Fruit fly (Drosophila melanogaster) whole organism, pupa: Measurements from ENCODE around the gene CG15219.

Experiments
- CG10348 ChIP-seq: fragments of 200-800 bp; sonication (Bioruptor generic); IDR thresholded peaks from 2 replicates; pipeline ENCODE4 v1.3.6; 2022; ENCODE audit warnings: missing biosample characterization, missing genetic modification characterization
- CG12605 ChIP-seq: fragments of 200-800 bp; sonication (Bioruptor generic); IDR thresholded peaks from 2 replicates; pipeline ENCODE4 v1.3.6; 2022; ENCODE audit warnings: missing biosample characterization, missing genetic modification characterization
- CG14655 ChIP-seq: fragments of 200-800 bp; sonication (Bioruptor generic); optimal IDR thresholded peaks from 3 replicates; lab custom pipeline; 2017; ENCODE audit warnings: mild to moderate bottlenecking, missing biosample characterization, missing genetic modification reagents, missing genetic modification characterization
- CG15710 ChIP-seq: fragments of 200-800 bp; sonication (Bioruptor generic); optimal IDR thresholded peaks from 2 replicates; lab custom pipeline; 2018; ENCODE audit warnings: missing biosample characterization, mild to moderate bottlenecking, missing genetic modification characterization, moderate library complexity
- CG17806 ChIP-seq: fragments of 200-800 bp; sonication (Bioruptor generic); optimal IDR thresholded peaks from 2 replicates; lab custom pipeline; 2018; ENCODE audit warnings: missing biosample characterization, mild to moderate bottlenecking, missing genetic modification characterization, moderate library complexity
- CG32121 ChIP-seq: fragments of 200-800 bp; sonication (Bioruptor generic); IDR thresholded peaks from 2 replicates; pipeline ENCODE4 v1.3.6; 2022; ENCODE audit warnings: missing biosample characterization, missing genetic modification characterization
- CG34367 ChIP-seq: fragments of 200-800 bp; sonication (Bioruptor generic); optimal IDR thresholded peaks from 2 replicates; lab custom pipeline; 2018; ENCODE audit warnings: missing biosample characterization, mild to moderate bottlenecking, missing genetic modification characterization
- CG4496 ChIP-seq: fragments of 200-800 bp; sonication (Bioruptor generic); IDR thresholded peaks from 3 replicates; pipeline ENCODE4 v1.3.6; 2022; ENCODE audit warnings: missing biosample characterization, missing genetic modification characterization
- CG8159 ChIP-seq: fragments of 200-800 bp; sonication (Bioruptor generic); optimal IDR thresholded peaks from 3 replicates; lab custom pipeline; 2018; ENCODE audit warnings: missing biosample characterization, mild to moderate bottlenecking, missing genetic modification characterization, moderate library complexity
- CG8301 ChIP-seq: fragments of 200-800 bp; sonication (Bioruptor generic); optimal IDR thresholded peaks from 2 replicates; lab custom pipeline; 2018; ENCODE audit warnings: missing biosample characterization, mild to moderate bottlenecking, missing genetic modification characterization
- CG9948 ChIP-seq: fragments of 200-800 bp; sonication (Bioruptor generic); optimal IDR thresholded peaks from 2 replicates; lab custom pipeline; 2018; ENCODE audit warnings: missing biosample characterization, mild to moderate bottlenecking, missing genetic modification characterization, moderate library complexity
- D1 ChIP-seq: fragments of 200-800 bp; sonication (Bioruptor generic); optimal IDR thresholded peaks from 2 replicates; lab custom pipeline; 2018; ENCODE audit warnings: missing biosample characterization, mild to moderate bottlenecking, missing genetic modification characterization, moderate library complexity
- EcR ChIP-seq: fragments of 200-800 bp; sonication (Bioruptor generic); optimal IDR thresholded peaks from 3 replicates; lab custom pipeline; 2019; ENCODE audit warnings: missing biosample characterization, missing genetic modification characterization, mild to moderate bottlenecking, moderate library complexity, missing genetic modification reagents
- Ets98B ChIP-seq: fragments of 200-800 bp; sonication (Bioruptor generic); IDR thresholded peaks from 2 replicates; pipeline ENCODE4 v1.3.6; 2022; ENCODE audit warnings: missing biosample characterization, missing genetic modification characterization
- Pif1A ChIP-seq: fragments of 200-800 bp; sonication (Bioruptor generic); optimal IDR thresholded peaks from 3 replicates; lab custom pipeline; 2016; ENCODE audit warnings: missing biosample characterization, missing genetic modification characterization
- Pif1B ChIP-seq: fragments of 200-800 bp; sonication (Bioruptor generic); optimal IDR thresholded peaks from 3 replicates; lab custom pipeline; 2016; ENCODE audit warnings: missing biosample characterization, missing genetic modification characterization
- Snoo ChIP-seq: fragments of 200-800 bp; sonication (Bioruptor generic); optimal IDR thresholded peaks from 3 replicates; lab custom pipeline; 2017; ENCODE audit warnings: missing biosample characterization, mild to moderate bottlenecking, missing genetic modification characterization, inconsistent platforms
- fd96Ca ChIP-seq: fragments of 200-800 bp; sonication (Bioruptor generic); IDR thresholded peaks from 3 replicates; pipeline ENCODE4 v1.3.6; 2022; ENCODE audit warnings: missing biosample characterization, missing genetic modification characterization
- gl ChIP-seq: fragments of 200-800 bp; sonication (Bioruptor generic); optimal IDR thresholded peaks from 2 replicates; lab custom pipeline; 2018; ENCODE audit warnings: missing biosample characterization, mild to moderate bottlenecking, missing genetic modification characterization
- rn ChIP-seq: fragments of 200-800 bp; sonication (Bioruptor generic); IDR thresholded peaks from 2 replicates; pipeline ENCODE4 v1.3.6; 2022; ENCODE audit warnings: missing biosample characterization, missing genetic modification characterization

Gene CG15219

dm6 chr2L:22144127-22144526 is 38.8 kb upstream of the CG15219 start:
- peak; percentile 5; the same call in 1 of the 2 replicates for TF ChIP-seq Ets98B
- TF ChIP-seq CG17806, result no peak

dm6 chr2L:22142696-22143176 is 37.4 kb upstream of the CG15219 start:
- TF ChIP-seq Ets98B, result no peak
- no peak for TF ChIP-seq Pif1A (GFP tag; lab: Kevin White, UChicago)

dm6 chr2L:22139960-22140359 is 34.6 kb upstream of the CG15219 start:
- no peak for TF ChIP-seq CG32121 (GFP tag; lab: Robert Waterston, UW)
- no peak for TF ChIP-seq Pif1A (GFP tag; lab: Kevin White, UChicago)

dm6 chr2L:22139354-22139753 is 34.0 kb upstream of the CG15219 start:
- TF ChIP-seq D1 (tag; lab: Kevin White, UChicago) (peak; percentile 15), gl (tag; lab: Kevin White, UChicago) (no peak)

- no peak for TF ChIP-seq fd96Ca
- no peak for TF ChIP-seq gl (tag; lab: Kevin White, UChicago)
- peak; percentile 57 for TF ChIP-seq EcR (GFP tag; lab: Kevin White, UChicago)
- no peak; the same call in 1 of the 2 replicates for TF ChIP-seq Ets98B
- no peak for TF ChIP-seq CG10348
- no peak for TF ChIP-seq CG15710 (tag; lab: Kevin White, UChicago)
- TF ChIP-seq Pif1B (GFP tag; lab: Kevin White, UChicago), result peak; percentile 12
Observed at dm6 chr2L:22134091-22134730, 28.9 kb upstream of the CG15219 start.

dm6 chr2L:22132984-22133383 is 27.7 kb upstream of the CG15219 start:
- no peak for TF ChIP-seq Pif1B (GFP tag; lab: Kevin White, UChicago)
- no peak for TF ChIP-seq CG8159
- TF ChIP-seq CG10348, result no peak
- TF ChIP-seq CG34367 (tag; lab: Kevin White, UChicago), result no peak
- TF ChIP-seq CG12605, result no peak
- TF ChIP-seq fd96Ca, result no peak
- no peak for TF ChIP-seq CG15710 (tag; lab: Kevin White, UChicago)
- no peak for TF ChIP-seq gl (tag; lab: Kevin White, UChicago)

- TF ChIP-seq Pif1B (GFP tag; lab: Kevin White, UChicago) (no peak), Pif1A (GFP tag; lab: Kevin White, UChicago) (no peak), CG12605 (no peak), Ets98B (no peak), gl (tag; lab: Kevin White, UChicago) (no peak), CG4496 (GFP tag; lab: Robert Waterston, UW) (no peak), CG14655 (GFP tag; lab: Kevin White, UChicago) (no peak), CG8301 (tag; lab: Kevin White, UChicago) (no peak), CG32121 (GFP tag; lab: Robert Waterston, UW) (no peak; the same call in 1 of the 2 replicates), CG17806 (no peak), D1 (tag; lab: Kevin White, UChicago) (no peak), Snoo (tag; lab: Kevin White, UChicago) (no peak), CG34367 (tag; lab: Kevin White, UChicago) (no peak), fd96Ca (no peak), CG9948 (no peak), rn (GFP tag; lab: Robert Waterston, UW) (no peak), EcR (GFP tag; lab: Kevin White, UChicago) (no peak), CG8159 (no peak)
Observed at dm6 chr2L:22131171-22131675, 25.9 kb upstream of the CG15219 start, which contains the start of gene CG42748. Gene CG42748 (plus strand): TSS chr2L:22131221.

- TF ChIP-seq CG34367 (tag; lab: Kevin White, UChicago) (peak; percentile 4), D1 (tag; lab: Kevin White, UChicago) (no peak), EcR (GFP tag; lab: Kevin White, UChicago) (no peak), CG10348 (no peak), CG14655 (GFP tag; lab: Kevin White, UChicago) (no peak), Ets98B (no peak), CG8301 (tag; lab: Kevin White, UChicago) (no peak), CG15710 (tag; lab: Kevin White, UChicago) (peak; percentile 1), Pif1A (GFP tag; lab: Kevin White, UChicago) (no peak), Snoo (tag; lab: Kevin White, UChicago) (no peak), CG9948 (no peak)
- TF ChIP-seq, all 21 proteins: peak for 2
Observed at dm6 chr2L:22129581-22130300, 24.4 kb upstream of the CG15219 start, which contains the start of gene CycK. Gene CycK (minus strand): TSS chr2L:22130142.
